Worm (Caenorhabditis elegans) whole organism, mixed stage, embryonic: ENCODE measurements around the gene znf-598.

ENCODE experiments used
- blmp-1 ChIP-seq: fragments of 150-350 bp; optimal IDR thresholded peaks from 2 replicates; lab custom pipeline; 2014; ENCODE audit warnings: missing biosample characterization, missing genetic modification characterization
- ces-1 ChIP-seq: fragments of 150-350 bp; optimal IDR thresholded peaks from 2 replicates; lab custom pipeline; 2014; ENCODE audit warnings: missing biosample characterization, missing genetic modification reagents, missing genetic modification characterization
- elt-3 ChIP-seq: fragments of 150-350 bp; optimal IDR thresholded peaks from 2 replicates; lab custom pipeline; 2014; ENCODE audit warnings: missing biosample characterization, missing genetic modification characterization
- lin-32 ChIP-seq: fragments of 200-800 bp; sonication (Bioruptor generic); optimal IDR thresholded peaks from 2 replicates; lab custom pipeline; 2018; ENCODE audit warnings: mild to moderate bottlenecking, missing genetic modification characterization, missing compliant biosample characterization
- nhr-28 ChIP-seq: fragments of 150-350 bp; optimal IDR thresholded peaks from 2 replicates; lab custom pipeline; 2014; ENCODE audit warnings: missing biosample characterization, missing genetic modification characterization
- unc-62 ChIP-seq: fragments of 150-350 bp; optimal IDR thresholded peaks from 2 replicates; lab custom pipeline; 2014; ENCODE audit warnings: missing biosample characterization, missing genetic modification reagents, missing genetic modification characterization

- no peak for TF ChIP-seq elt-3 (tag; lab: Kevin White, UChicago)
- no peak for TF ChIP-seq ces-1 (GFP tag; lab: Kevin White, UChicago)
- no peak for TF ChIP-seq lin-32 (GFP tag; lab: Kevin White, UChicago)
- no peak for TF ChIP-seq blmp-1
- no peak for TF ChIP-seq unc-62 (GFP tag; lab: Kevin White, UChicago)
- no peak for TF ChIP-seq nhr-28 (tag; lab: Kevin White, UChicago)
These were observed 39.8 kb downstream of the znf-598 start, which contains the start of gene nos-2 for ce11 chrII:7065391-7065790.
